Fruit fly (Drosophila melanogaster) S2 (cell line): ENCODE results near the gene CG13047.

Experiments used
- CG8478 ChIP-seq: fragments of >200 bp; optimal IDR thresholded peaks from 2 replicates; lab custom pipeline; 2018
- CTCF ChIP-seq, 2 experiments: fragments of >200 bp; optimal IDR thresholded peaks; 2 replicates each; lab custom pipeline; 2018

- TF ChIP-seq CTCF (optimal IDR thresholded peaks at IDR 0.05; lab: Kevin White, UChicago), result no peak
- TF ChIP-seq CG8478, result no peak
Measured at dm6 chr3L:16262440-16262839, 22.8 kb downstream of the CG13047 start, which contains the start of gene CG13071.
